Fruit fly (Drosophila melanogaster): ENCODE measurements around the gene Jhbp5.

Gene Jhbp5

DNA sequence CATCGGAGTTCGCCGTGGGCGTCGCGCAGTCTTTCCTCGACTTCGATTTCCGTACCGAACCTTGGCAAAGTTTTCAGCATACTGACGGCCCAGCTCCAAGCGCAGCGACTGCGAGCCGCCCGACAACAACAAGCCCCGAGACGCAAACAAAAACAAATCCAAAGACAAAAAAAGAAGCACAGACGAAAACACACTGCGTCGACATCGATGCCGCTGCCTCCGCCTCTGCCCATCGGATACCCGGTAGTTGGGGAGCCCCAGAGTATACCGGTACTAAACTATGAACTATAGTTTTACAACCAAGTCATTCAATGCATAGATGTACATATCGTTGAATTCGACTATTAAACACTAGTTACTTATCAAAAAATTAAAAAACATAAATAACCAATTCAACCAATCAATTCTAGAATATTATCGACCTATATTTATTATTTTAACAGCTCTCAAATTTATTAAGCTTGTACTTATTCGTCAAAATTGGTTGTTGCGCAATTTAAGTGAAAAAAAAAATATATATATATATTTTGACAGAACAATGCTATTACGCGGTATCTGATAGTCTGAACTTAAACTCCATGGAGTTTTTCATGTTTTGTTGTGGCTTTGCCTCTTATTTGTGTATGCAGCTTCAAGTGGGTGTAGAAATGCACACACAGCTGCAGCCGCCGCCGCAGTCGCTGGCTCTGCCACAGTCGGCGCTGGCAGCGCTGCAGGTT, 48.2 kb upstream of the Jhbp5 start (continued):
- TF ChIP-seq Eip93F (GFP tag; optimal IDR thresholded peaks at IDR 0.05): no peak
- peak; percentile 83 for TF ChIP-seq spab (GFP tag; optimal IDR thresholded peaks at IDR 0.05)
- peak; percentile 82 for TF ChIP-seq CG6808 (GFP tag; optimal IDR thresholded peaks at IDR 0.05)
- peak; percentile 77 for TF ChIP-seq CG8632 (GFP tag; optimal IDR thresholded peaks at IDR 0.05)
- peak; percentile 84 for TF ChIP-seq CG3919 (GFP tag; optimal IDR thresholded peaks at IDR 0.05)
- peak; percentile 40 for TF ChIP-seq Hr39 (GFP tag; optimal IDR thresholded peaks at IDR 0.05)
- peak; percentile 86 for TF ChIP-seq Hr4 (GFP tag; optimal IDR thresholded peaks at IDR 0.05)
- peak; percentile 82 for TF ChIP-seq CG8119 (GFP tag; IDR thresholded peaks at IDR 0.05)
- peak; percentile 57 for TF ChIP-seq Sox15 (GFP tag; optimal IDR thresholded peaks at IDR 0.05)
- peak; percentile 75 for TF ChIP-seq esn (GFP tag; optimal IDR thresholded peaks at IDR 0.05)
- TF ChIP-seq CG6854 (GFP tag; optimal IDR thresholded peaks at IDR 0.05): peak; percentile 26
- peak; percentile 65 for TF ChIP-seq CG9139 (GFP tag; optimal IDR thresholded peaks at IDR 0.05)
- TF ChIP-seq Sox14 (GFP tag; optimal IDR thresholded peaks at IDR 0.05): peak; percentile 37
- peak; percentile 76 for TF ChIP-seq CG10669 (GFP tag; optimal IDR thresholded peaks at IDR 0.05)
- peak; percentile 80 for TF ChIP-seq Ets96B (tag; optimal IDR thresholded peaks at IDR 0.05)
- TF ChIP-seq Lpt (GFP tag; optimal IDR thresholded peaks at IDR 0.05): peak; percentile 87
- peak; percentile 34 for TF ChIP-seq CG31627 (GFP tag; optimal IDR thresholded peaks at IDR 0.05)
- peak; percentile 73 for TF ChIP-seq CG6792 (GFP tag; optimal IDR thresholded peaks at IDR 0.05)
- TF ChIP-seq CG4318 (GFP tag; optimal IDR thresholded peaks at IDR 0.05): peak; percentile 87
- TF ChIP-seq CG6163 (GFP tag; IDR thresholded peaks at IDR 0.05): peak; percentile 68; the same call in 2 of the 3 replicates
- peak; percentile 56 for TF ChIP-seq Sox102F (GFP tag; optimal IDR thresholded peaks at IDR 0.05)
- TF ChIP-seq achi (GFP tag; optimal IDR thresholded peaks at IDR 0.05): peak; percentile 84
- TF ChIP-seq pdm3 (GFP tag; optimal IDR thresholded peaks at IDR 0.05): peak; percentile 74
- TF ChIP-seq dsx (GFP tag; optimal IDR thresholded peaks at IDR 0.05; ENCODE audit: poor library complexity, severe bottlenecking): peak; percentile 71
- TF ChIP-seq CG34406 (GFP tag; optimal IDR thresholded peaks at IDR 0.05): peak; percentile 71
- TF ChIP-seq Ets21C (GFP tag; optimal IDR thresholded peaks at IDR 0.05): no peak
- TF ChIP-seq CG10631 (GFP tag; optimal IDR thresholded peaks at IDR 0.05): peak; percentile 86
- TF ChIP-seq cyc (GFP tag; optimal IDR thresholded peaks at IDR 0.05): peak; percentile 57

DNA sequence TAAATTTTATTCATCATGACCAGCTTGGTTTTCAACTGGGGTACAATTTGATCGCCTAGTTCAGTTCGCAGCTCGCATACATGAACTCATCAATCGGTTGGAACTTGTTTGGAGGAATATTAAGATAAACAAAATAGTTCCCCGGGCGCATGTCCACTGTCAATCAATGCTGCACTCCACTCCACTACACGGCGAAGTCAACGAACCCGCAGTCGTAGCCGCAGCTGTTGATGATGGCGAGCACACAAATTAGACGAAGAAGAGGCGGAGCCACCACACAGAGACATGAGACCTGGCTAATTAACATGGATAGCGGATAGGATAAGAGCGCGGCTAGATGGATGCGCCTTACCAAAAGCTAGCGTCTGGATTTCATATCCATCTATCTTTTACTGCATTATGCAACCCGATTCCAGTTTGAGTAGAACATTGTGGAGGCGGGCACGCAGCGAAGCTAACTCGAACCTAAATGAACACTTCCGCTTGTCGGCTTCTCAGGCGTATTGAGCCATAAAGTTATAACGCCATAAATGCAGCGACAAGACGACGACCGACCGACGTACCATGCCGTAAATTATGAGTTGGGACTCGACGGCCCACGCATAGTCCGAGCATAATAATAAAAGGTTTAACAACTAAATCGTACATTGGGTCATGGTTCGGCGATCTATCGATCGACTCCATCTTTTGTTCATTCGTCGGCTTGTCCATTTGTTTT, 46.1 kb upstream of the Jhbp5 start:
- TF ChIP-seq CG6854 (GFP tag; optimal IDR thresholded peaks at IDR 0.05): no peak
- TF ChIP-seq dsx (GFP tag; optimal IDR thresholded peaks at IDR 0.05; ENCODE audit: poor library complexity, severe bottlenecking): no peak
- no peak for TF ChIP-seq Sox15 (GFP tag; optimal IDR thresholded peaks at IDR 0.05)
- TF ChIP-seq CG31627 (GFP tag; optimal IDR thresholded peaks at IDR 0.05): no peak
- no peak for TF ChIP-seq topi (GFP tag; optimal IDR thresholded peaks at IDR 0.05)
- no peak for TF ChIP-seq CG34406 (GFP tag; optimal IDR thresholded peaks at IDR 0.05)
- TF ChIP-seq Ets96B (tag; optimal IDR thresholded peaks at IDR 0.05): no peak
- TF ChIP-seq net (GFP tag; optimal IDR thresholded peaks at IDR 0.05): no peak
- TF ChIP-seq achi (GFP tag; optimal IDR thresholded peaks at IDR 0.05): no peak
- no peak for TF ChIP-seq Hr4 (GFP tag; optimal IDR thresholded peaks at IDR 0.05)
- TF ChIP-seq fkh (GFP tag; optimal IDR thresholded peaks at IDR 0.05): no peak
- TF ChIP-seq CG3032 (tag; optimal IDR thresholded peaks at IDR 0.05): no peak
- TF ChIP-seq Eip75B (GFP tag; optimal IDR thresholded peaks at IDR 0.05): no peak
- TF ChIP-seq CG16779 (tag; optimal IDR thresholded peaks at IDR 0.05): no peak

DNA sequence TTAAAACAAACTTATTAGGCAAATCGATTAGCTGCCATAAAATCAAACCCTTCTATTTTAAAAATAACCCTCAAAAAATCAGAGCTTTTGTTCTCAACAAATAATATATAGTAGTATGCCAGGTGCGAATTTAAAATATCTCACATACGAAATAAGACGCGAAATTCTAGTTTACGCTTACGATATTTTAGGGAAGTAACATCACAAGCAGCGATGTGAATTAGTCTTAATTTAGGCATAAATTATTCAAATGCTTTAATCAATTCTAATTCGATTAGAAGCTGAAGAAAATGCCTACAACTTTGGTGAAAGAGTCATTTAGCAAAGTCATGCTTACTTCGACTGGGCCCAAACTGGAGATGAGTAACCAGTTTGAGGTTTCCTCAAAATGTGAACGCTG, 37.6 kb upstream of the Jhbp5 start, which contains the start of gene sxe2:
Gene sxe2 (plus strand): TSS at position 301 of the 400 bp plus-strand sequence.
- peak; percentile 65 for TF ChIP-seq Eip78C (GFP tag)
- TF ChIP-seq acj6 (GFP tag; optimal IDR thresholded peaks at IDR 0.05): no peak

Data from whole organism, prepupa.